Fruit fly (Drosophila melanogaster) whole organism, embryonic: Measurements from ENCODE around the gene Wwox.

ENCODE experiments used
- Atf3 ChIP-seq: fragments of 200-800 bp; sonication (Bioruptor generic); optimal IDR thresholded peaks from 3 replicates; lab custom pipeline; 2016; ENCODE audit warnings: missing biosample characterization, missing genetic modification characterization
- Bgb ChIP-seq: fragments of 200-800 bp; sonication (Bioruptor generic); IDR thresholded peaks from 2 replicates; pipeline ENCODE4 v1.3.6; 2022; ENCODE audit warnings: missing biosample characterization, missing genetic modification characterization; ENCODE audit not compliant: partially characterized antibody
- CG1024 ChIP-seq: fragments of 200-800 bp; sonication (Bioruptor generic); IDR thresholded peaks from 2 replicates; pipeline ENCODE4 v1.3.6; 2022; ENCODE audit warnings: missing biosample characterization, missing genetic modification characterization
- CG11723 ChIP-seq: fragments of 200-800 bp; sonication (Bioruptor generic); optimal IDR thresholded peaks from 2 replicates; lab custom pipeline; 2017; ENCODE audit warnings: missing biosample characterization, mild to moderate bottlenecking, missing genetic modification characterization
- CG12071 ChIP-seq: fragments of 200-800 bp; sonication (Bioruptor generic); optimal IDR thresholded peaks from 3 replicates; lab custom pipeline; 2018; ENCODE audit warnings: missing biosample characterization, mild to moderate bottlenecking, missing genetic modification characterization
- CG1233 ChIP-seq: fragments of 200-800 bp; sonication (Bioruptor generic); optimal IDR thresholded peaks from 4 replicates; lab custom pipeline; 2018; ENCODE audit warnings: missing biosample characterization, mild to moderate bottlenecking, missing genetic modification characterization
- CG15269 ChIP-seq: fragments of 200-800 bp; sonication (Bioruptor generic); optimal IDR thresholded peaks from 2 replicates; lab custom pipeline; 2018; ENCODE audit warnings: missing biosample characterization, mild to moderate bottlenecking, missing genetic modification characterization, moderate library complexity
- CG2889 ChIP-seq: fragments of 200-800 bp; sonication (Bioruptor generic); IDR thresholded peaks from 3 replicates; pipeline ENCODE4 v1.3.6; 2022; ENCODE audit warnings: missing biosample characterization, missing genetic modification characterization
- CG3163 ChIP-seq: fragments of 200-800 bp; sonication (Bioruptor generic); optimal IDR thresholded peaks from 3 replicates; lab custom pipeline; 2016; ENCODE audit warnings: missing biosample characterization, missing genetic modification characterization
- CG34224 ChIP-seq: fragments of 200-800 bp; sonication (Bioruptor generic); IDR thresholded peaks from 3 replicates; pipeline ENCODE4 v1.3.6; 2022; ENCODE audit warnings: missing biosample characterization, missing genetic modification characterization; ENCODE audit not compliant: partially characterized antibody
- CG34422 ChIP-seq: fragments of 200-800 bp; sonication (Bioruptor generic); IDR thresholded peaks from 3 replicates; pipeline ENCODE4 v1.3.6; 2022; ENCODE audit warnings: missing biosample characterization, missing genetic modification characterization
- CG4282 ChIP-seq: fragments of 200-800 bp; sonication (Bioruptor generic); optimal IDR thresholded peaks from 2 replicates; lab custom pipeline; 2016; ENCODE audit warnings: missing biosample characterization, missing genetic modification characterization
- CG4617 ChIP-seq: fragments of 200-800 bp; sonication (Bioruptor generic); optimal IDR thresholded peaks from 3 replicates; lab custom pipeline; 2016; ENCODE audit warnings: missing biosample characterization, missing genetic modification characterization, borderline replicate concordance
- CG6765 ChIP-seq: fragments of 200-800 bp; sonication (Bioruptor generic); optimal IDR thresholded peaks from 3 replicates; lab custom pipeline; 2017; ENCODE audit warnings: missing biosample characterization, mild to moderate bottlenecking, missing genetic modification characterization
- CG7271 ChIP-seq: fragments of 200-800 bp; sonication (Bioruptor generic); optimal IDR thresholded peaks from 2 replicates; lab custom pipeline; 2018; ENCODE audit warnings: missing biosample characterization, mild to moderate bottlenecking, missing genetic modification characterization, moderate library complexity
- CG7963 ChIP-seq: fragments of 200-800 bp; sonication (Bioruptor generic); IDR thresholded peaks from 3 replicates; pipeline ENCODE4 v1.3.6; 2022; ENCODE audit warnings: missing biosample characterization, missing genetic modification characterization; ENCODE audit not compliant: partially characterized antibody
- CoRest ChIP-seq: fragments of 200-800 bp; sonication (Bioruptor generic); optimal IDR thresholded peaks from 3 replicates; lab custom pipeline; 2018; ENCODE audit warnings: missing biosample characterization, mild to moderate bottlenecking, missing genetic modification characterization, moderate library complexity
- Doc3 ChIP-seq: fragments of 200-800 bp; sonication (Bioruptor generic); IDR thresholded peaks from 3 replicates; pipeline ENCODE4 v1.3.6; 2022; ENCODE audit warnings: missing biosample characterization, missing genetic modification characterization; ENCODE audit not compliant: partially characterized antibody
- Dref ChIP-seq: fragments of 200-800 bp; sonication (Bioruptor generic); IDR thresholded peaks from 2 replicates; pipeline ENCODE4 v1.3.6; 2022; ENCODE audit warnings: missing biosample characterization, missing genetic modification characterization
- Hmx ChIP-seq: fragments of 200-800 bp; sonication (Bioruptor generic); optimal IDR thresholded peaks from 2 replicates; lab custom pipeline; 2016; ENCODE audit warnings: missing biosample characterization, missing genetic modification characterization
- MBD-R2 ChIP-seq: fragments of 200-800 bp; sonication (Bioruptor generic); IDR thresholded peaks from 2 replicates; pipeline ENCODE4 v1.3.6; 2022; ENCODE audit warnings: missing biosample characterization, missing genetic modification characterization
- MESR4 ChIP-seq: fragments of 200-800 bp; sonication (Bioruptor generic); optimal IDR thresholded peaks from 2 replicates; lab custom pipeline; 2018; ENCODE audit warnings: missing biosample characterization, mild to moderate bottlenecking, missing genetic modification characterization, moderate library complexity
- YL-1 ChIP-seq: fragments of 200-800 bp; sonication (Bioruptor generic); optimal IDR thresholded peaks from 3 replicates; lab custom pipeline; 2017; ENCODE audit warnings: missing biosample characterization, mild to moderate bottlenecking, missing genetic modification characterization
- amos ChIP-seq: fragments of 200-800 bp; sonication (Bioruptor generic); IDR thresholded peaks from 2 replicates; pipeline ENCODE4 v1.3.6; 2022; ENCODE audit warnings: missing biosample characterization, missing genetic modification characterization; ENCODE audit not compliant: partially characterized antibody
- aop ChIP-seq: fragments of 200-800 bp; sonication (Bioruptor generic); IDR thresholded peaks from 2 replicates; pipeline ENCODE4 v1.3.6; 2022; ENCODE audit warnings: missing biosample characterization, missing genetic modification characterization
- chinmo ChIP-seq: fragments of 200-800 bp; sonication (Bioruptor generic); IDR thresholded peaks from 4 replicates; pipeline ENCODE4 v1.3.6; 2022; ENCODE audit warnings: missing biosample characterization, missing genetic modification characterization; ENCODE audit not compliant: partially characterized antibody
- corto ChIP-seq: fragments of 200-800 bp; sonication (Bioruptor generic); optimal IDR thresholded peaks from 2 replicates; lab custom pipeline; 2016; ENCODE audit warnings: missing biosample characterization, mild to moderate bottlenecking, missing genetic modification characterization, moderate library complexity
- gcm2 ChIP-seq: fragments of 200-800 bp; sonication (Bioruptor generic); optimal IDR thresholded peaks from 2 replicates; lab custom pipeline; 2016; ENCODE audit warnings: missing biosample characterization, missing genetic modification characterization
- hb ChIP-seq: fragments of 200-800 bp; sonication (Bioruptor generic); IDR thresholded peaks from 3 replicates; pipeline ENCODE4 v1.3.6; 2022; ENCODE audit warnings: missing biosample characterization, missing genetic modification characterization; ENCODE audit not compliant: partially characterized antibody
- ind ChIP-seq: fragments of 200-800 bp; sonication (Bioruptor generic); optimal IDR thresholded peaks from 3 replicates; lab custom pipeline; 2016; ENCODE audit warnings: missing biosample characterization, missing genetic modification characterization
- inv ChIP-seq: fragments of 200-800 bp; sonication (Bioruptor generic); IDR thresholded peaks from 2 replicates; pipeline ENCODE4 v1.3.6; 2022; ENCODE audit warnings: missing biosample characterization, missing genetic modification characterization; ENCODE audit not compliant: partially characterized antibody
- jing ChIP-seq: fragments of 200-800 bp; sonication (Bioruptor generic); optimal IDR thresholded peaks from 2 replicates; lab custom pipeline; 2018; ENCODE audit warnings: missing biosample characterization, mild to moderate bottlenecking, missing genetic modification characterization
- kah ChIP-seq: fragments of 200-800 bp; sonication (Bioruptor generic); optimal IDR thresholded peaks from 2 replicates; lab custom pipeline; 2018; ENCODE audit warnings: missing biosample characterization, mild to moderate bottlenecking, missing genetic modification characterization
- mam ChIP-seq: fragments of 200-800 bp; sonication (Bioruptor generic); optimal IDR thresholded peaks from 3 replicates; lab custom pipeline; 2016; ENCODE audit warnings: missing biosample characterization, missing genetic modification characterization
- mld ChIP-seq: fragments of 200-800 bp; sonication (Bioruptor generic); IDR thresholded peaks from 3 replicates; pipeline ENCODE4 v1.3.6; 2022; ENCODE audit warnings: missing biosample characterization, missing genetic modification characterization; ENCODE audit not compliant: partially characterized antibody
- pzg ChIP-seq: fragments of 200-800 bp; sonication (Bioruptor generic); optimal IDR thresholded peaks from 3 replicates; lab custom pipeline; 2018; ENCODE audit warnings: missing biosample characterization, mild to moderate bottlenecking, missing genetic modification characterization, moderate library complexity
- sisA ChIP-seq: fragments of 200-800 bp; sonication (Bioruptor generic); IDR thresholded peaks from 2 replicates; pipeline ENCODE4 v1.3.6; 2022; ENCODE audit warnings: missing biosample characterization, missing genetic modification characterization
- slbo ChIP-seq: fragments of 200-800 bp; sonication (Bioruptor generic); IDR thresholded peaks from 2 replicates; pipeline ENCODE4 v1.3.6; 2022; ENCODE audit warnings: missing biosample characterization, missing genetic modification characterization
- sna ChIP-seq: fragments of 200-800 bp; sonication (Bioruptor generic); IDR thresholded peaks from 2 replicates; pipeline ENCODE4 v1.3.6; 2022; ENCODE audit warnings: missing biosample characterization, missing genetic modification characterization; ENCODE audit not compliant: partially characterized antibody
- ssp ChIP-seq: fragments of 200-800 bp; sonication (Bioruptor generic); IDR thresholded peaks from 2 replicates; pipeline ENCODE4 v1.3.6; 2022; ENCODE audit warnings: missing biosample characterization, missing genetic modification characterization
- stwl ChIP-seq: fragments of 200-800 bp; sonication (Bioruptor generic); optimal IDR thresholded peaks from 3 replicates; lab custom pipeline; 2018; ENCODE audit warnings: missing biosample characterization, mild to moderate bottlenecking, missing genetic modification characterization, moderate library complexity
- tna ChIP-seq: fragments of 200-800 bp; sonication (Bioruptor generic); IDR thresholded peaks from 2 replicates; pipeline ENCODE4 v1.3.6; 2022; ENCODE audit warnings: missing biosample characterization, missing genetic modification characterization; ENCODE audit not compliant: partially characterized antibody
- trem ChIP-seq: fragments of 200-800 bp; optimal IDR thresholded peaks from 3 replicates; lab custom pipeline; 2019; ENCODE audit warnings: missing biosample characterization, mild to moderate bottlenecking, missing genetic modification characterization, moderate library complexity
- tup ChIP-seq: fragments of 200-800 bp; sonication (Bioruptor generic); optimal IDR thresholded peaks from 2 replicates; lab custom pipeline; 2016; ENCODE audit warnings: missing biosample characterization, mild to moderate bottlenecking, missing genetic modification characterization, moderate library complexity
- twi ChIP-seq: fragments of 200-800 bp; optimal IDR thresholded peaks from 2 replicates; lab custom pipeline; 2019; ENCODE audit warnings: missing biosample characterization, mild to moderate bottlenecking, missing genetic modification characterization, moderate library complexity
- unc-4 ChIP-seq: fragments of 200-800 bp; sonication (Bioruptor generic); IDR thresholded peaks from 2 replicates; pipeline ENCODE4 v1.3.6; 2022; ENCODE audit warnings: missing biosample characterization, missing genetic modification characterization; ENCODE audit not compliant: partially characterized antibody
- vnd ChIP-seq: fragments of 200-800 bp; sonication (Bioruptor generic); IDR thresholded peaks from 3 replicates; pipeline ENCODE4 v1.3.6; 2022; ENCODE audit warnings: missing biosample characterization, missing genetic modification characterization; ENCODE audit not compliant: partially characterized antibody
- vvl ChIP-seq: fragments of 200-800 bp; sonication (Bioruptor generic); IDR thresholded peaks from 2 replicates; pipeline ENCODE4 v1.3.6; 2022; ENCODE audit warnings: missing biosample characterization, missing genetic modification characterization
- zen2 ChIP-seq: fragments of 200-800 bp; sonication (Bioruptor generic); IDR thresholded peaks from 3 replicates; pipeline ENCODE4 v1.3.6; 2022; ENCODE audit warnings: missing biosample characterization, missing genetic modification characterization; ENCODE audit not compliant: partially characterized antibody

The Wwox gene

dm6 chr2L:8004072-8004471, at the start of gene Wwox (continued):
- TF ChIP-seq CoRest = no peak
- peak; percentile 32 for TF ChIP-seq CG15269 (tag; lab: Kevin White, UChicago)
- TF ChIP-seq kah (GFP tag; lab: Kevin White, UChicago) = no peak
- peak; percentile 50; the same call in 1 of the 2 replicates for TF ChIP-seq amos (GFP tag; lab: Robert Waterston, UW)
- no peak for TF ChIP-seq CG12071 (GFP tag; lab: Kevin White, UChicago)
- TF ChIP-seq CG6765 = no peak
- TF ChIP-seq CG1233 (GFP tag; lab: Kevin White, UChicago) = no peak
- no peak for TF ChIP-seq jing (GFP tag; lab: Kevin White, UChicago)
- no peak for TF ChIP-seq twi (tag; lab: Kevin White, UChicago)
- no peak for TF ChIP-seq CG7271 (tag; lab: Kevin White, UChicago)
- TF ChIP-seq inv (GFP tag; lab: Robert Waterston, UW) = no peak
- TF ChIP-seq corto = no peak
- TF ChIP-seq Hmx (GFP tag; lab: Kevin White, UChicago) = no peak
- TF ChIP-seq mam (GFP tag; lab: Kevin White, UChicago) = no peak
- TF ChIP-seq hb (GFP tag; lab: Robert Waterston, UW) = no peak
- no peak for TF ChIP-seq Atf3 (GFP tag; lab: Kevin White, UChicago)
- no peak for TF ChIP-seq CG2889 (GFP tag; lab: Robert Waterston, UW)

DNA sequence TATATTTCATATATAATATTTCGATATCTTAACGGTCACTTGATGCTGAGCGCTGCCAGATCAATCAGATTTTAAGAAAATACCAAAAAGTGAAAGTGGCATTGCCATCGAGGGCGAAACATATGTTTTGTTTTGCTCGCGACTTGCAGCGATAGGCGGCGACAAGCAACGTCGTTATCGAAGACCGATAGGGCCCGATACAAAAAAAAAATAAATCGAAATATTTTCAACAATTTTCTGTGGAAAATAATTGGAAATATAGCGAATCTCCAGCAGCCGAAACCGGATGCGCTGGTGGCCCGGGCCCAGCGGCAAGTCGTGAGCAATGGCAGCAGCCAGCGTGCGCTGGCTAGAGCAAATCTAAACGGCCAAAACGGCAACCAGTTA, 39.2 kb upstream of the Wwox start, which contains the start of gene Megf8:
Megf8 (plus strand) TSS at position 190 of the 387 bp plus-strand sequence.
- TF ChIP-seq slbo (GFP tag; lab: Robert Waterston, UW) (no peak), CG4617 (GFP tag; lab: Kevin White, UChicago) (peak; percentile 35), stwl (tag; lab: Kevin White, UChicago) (peak; percentile 51), vnd (GFP tag; lab: Robert Waterston, UW) (peak; percentile 16), CG11723 (GFP tag; lab: Kevin White, UChicago) (no peak), ssp (GFP tag; lab: Robert Waterston, UW) (no peak), unc-4 (GFP tag; lab: Robert Waterston, UW) (peak; percentile 53; the same call in 1 of the 2 replicates), sna (GFP tag; lab: Robert Waterston, UW) (peak; percentile 55), Doc3 (GFP tag; lab: Robert Waterston, UW) (peak; percentile 31; the same call in 1 of the 3 replicates), chinmo (GFP tag; lab: Robert Waterston, UW) (peak; percentile 92), CG34422 (GFP tag; lab: Robert Waterston, UW) (0 out of 3 replicates have a peak, but pooled peaks have one; percentile 8), tna (peak; percentile 72), CG3163 (GFP tag; lab: Kevin White, UChicago) (no peak), aop (GFP tag; lab: Robert Waterston, UW) (no peak), MBD-R2 (GFP tag; lab: Robert Waterston, UW) (peak; percentile 52), vvl (GFP tag; lab: Robert Waterston, UW) (peak; percentile 71; the same call in 1 of the 2 replicates), ind (no peak), sisA (GFP tag; lab: Robert Waterston, UW) (no peak), CG4282 (GFP tag; lab: Kevin White, UChicago) (no peak), YL-1 (peak; percentile 73), gcm2 (GFP tag; lab: Kevin White, UChicago) (no peak), trem (peak; percentile 9), zen2 (GFP tag; lab: Robert Waterston, UW) (peak; percentile 84), CG1024 (GFP tag; lab: Robert Waterston, UW) (no peak), mld (peak; percentile 47; the same call in 1 of the 3 replicates), Dref (peak; percentile 83), pzg (peak; percentile 28), CG34224 (GFP tag; lab: Robert Waterston, UW) (peak; percentile 84), tup (GFP tag; lab: Kevin White, UChicago) (no peak), MESR4 (GFP tag; lab: Kevin White, UChicago) (peak; percentile 77), Bgb (GFP tag; lab: Robert Waterston, UW) (peak; percentile 77), CG7963 (GFP tag; lab: Robert Waterston, UW) (peak; percentile 83; the same call in 2 of the 3 replicates)
